Fruit fly (Drosophila melanogaster) whole organism, prepupa: ENCODE results near the gene CG42489.

Experiments
- Blimp-1 ChIP-seq: fragments of 200-800 bp; sonication (Bioruptor generic); optimal IDR thresholded peaks from 3 replicates; lab custom pipeline; 2017; ENCODE audit warnings: missing biosample characterization, missing genetic modification characterization, mild to moderate bottlenecking, moderate library complexity, missing genetic modification reagents
- CG10631 ChIP-seq: fragments of 200-800 bp; sonication (Bioruptor generic); optimal IDR thresholded peaks from 2 replicates; lab custom pipeline; 2016; ENCODE audit warnings: missing biosample characterization, missing genetic modification characterization
- CG10669 ChIP-seq: fragments of 200-800 bp; sonication (Bioruptor generic); optimal IDR thresholded peaks from 3 replicates; lab custom pipeline; 2018; ENCODE audit warnings: missing biosample characterization, mild to moderate bottlenecking, missing genetic modification characterization, moderate library complexity
- CG11294 ChIP-seq: fragments of 200-800 bp; sonication (Bioruptor generic); IDR thresholded peaks from 2 replicates; pipeline ENCODE4 v1.3.6; 2022; ENCODE audit warnings: missing biosample characterization, missing genetic modification characterization
- CG11762 ChIP-seq: fragments of 200-800 bp; sonication (Bioruptor generic); optimal IDR thresholded peaks from 3 replicates; lab custom pipeline; 2016; ENCODE audit warnings: missing biosample characterization, missing genetic modification characterization; ENCODE audit not compliant: insufficient read depth
- CG11902 ChIP-seq: fragments of 200-800 bp; sonication (Bioruptor generic); optimal IDR thresholded peaks from 3 replicates; lab custom pipeline; 2016; ENCODE audit warnings: missing biosample characterization, missing genetic modification characterization
- CG15336 ChIP-seq: fragments of 200-800 bp; sonication (Bioruptor generic); IDR thresholded peaks from 2 replicates; pipeline ENCODE4 v1.3.6; 2022; ENCODE audit warnings: missing biosample characterization, missing genetic modification characterization
- CG16779 ChIP-seq: fragments of 200-800 bp; sonication (Bioruptor generic); optimal IDR thresholded peaks from 3 replicates; lab custom pipeline; 2017; ENCODE audit warnings: missing biosample characterization, mild to moderate bottlenecking, missing genetic modification characterization
- CG31627 ChIP-seq: fragments of 200-800 bp; sonication (Bioruptor generic); optimal IDR thresholded peaks from 3 replicates; lab custom pipeline; 2016; ENCODE audit warnings: missing biosample characterization, missing genetic modification characterization
- CG34406 ChIP-seq: fragments of 200-800 bp; sonication (Bioruptor generic); optimal IDR thresholded peaks from 3 replicates; lab custom pipeline; 2016; ENCODE audit warnings: missing biosample characterization, missing genetic modification characterization
- CG3919 ChIP-seq: fragments of 200-800 bp; sonication (Bioruptor generic); optimal IDR thresholded peaks from 3 replicates; lab custom pipeline; 2016; ENCODE audit warnings: missing biosample characterization, missing genetic modification characterization
- CG4318 ChIP-seq: fragments of 200-800 bp; sonication (Bioruptor generic); optimal IDR thresholded peaks from 3 replicates; lab custom pipeline; 2017; ENCODE audit warnings: missing biosample characterization, mild to moderate bottlenecking, missing genetic modification characterization
- CG6163 ChIP-seq: fragments of 200-800 bp; sonication (Bioruptor generic); IDR thresholded peaks from 3 replicates; pipeline ENCODE4 v1.3.6; 2022; ENCODE audit warnings: missing biosample characterization, missing genetic modification characterization
- CG6792 ChIP-seq: fragments of 200-800 bp; sonication (Bioruptor generic); optimal IDR thresholded peaks from 3 replicates; lab custom pipeline; 2016; ENCODE audit warnings: missing biosample characterization, missing genetic modification characterization
- CG6808 ChIP-seq: fragments of 200-800 bp; sonication (Bioruptor generic); optimal IDR thresholded peaks from 3 replicates; lab custom pipeline; 2017; ENCODE audit warnings: missing biosample characterization, missing genetic modification characterization, mild to moderate bottlenecking, moderate library complexity, missing genetic modification reagents
- CG8119 ChIP-seq: fragments of 200-800 bp; sonication (Bioruptor generic); IDR thresholded peaks from 3 replicates; pipeline ENCODE4 v1.3.6; 2022; ENCODE audit warnings: missing biosample characterization, missing genetic modification characterization
- CG8319 ChIP-seq: fragments of 200-800 bp; sonication (Bioruptor generic); optimal IDR thresholded peaks from 3 replicates; lab custom pipeline; 2016; ENCODE audit warnings: missing biosample characterization, missing genetic modification characterization
- CG9139 ChIP-seq: fragments of 200-800 bp; sonication (Bioruptor generic); optimal IDR thresholded peaks from 3 replicates; lab custom pipeline; 2017; ENCODE audit warnings: missing biosample characterization, mild to moderate bottlenecking, missing genetic modification characterization
- Eip75B ChIP-seq: fragments of 200-800 bp; sonication (Bioruptor generic); optimal IDR thresholded peaks from 3 replicates; lab custom pipeline; 2016; ENCODE audit warnings: missing biosample characterization, missing genetic modification characterization
- Eip78C ChIP-seq: fragments of 200-800 bp; sonication (Bioruptor generic); peaks from one replicate; lab custom pipeline; 2016; ENCODE audit warnings: missing biosample characterization, missing genetic modification characterization
- Eip93F ChIP-seq: fragments of 200-800 bp; sonication (Bioruptor generic); optimal IDR thresholded peaks from 2 replicates; lab custom pipeline; 2016; ENCODE audit warnings: missing biosample characterization, mild to moderate bottlenecking, missing genetic modification characterization
- Ets21C ChIP-seq: fragments of 200-800 bp; sonication (Bioruptor generic); optimal IDR thresholded peaks from 3 replicates; lab custom pipeline; 2016; ENCODE audit warnings: missing biosample characterization, missing genetic modification characterization
- Ets96B ChIP-seq: fragments of 200-800 bp; optimal IDR thresholded peaks from 2 replicates; lab custom pipeline; 2019; ENCODE audit warnings: missing biosample characterization, mild to moderate bottlenecking, missing genetic modification characterization, moderate library complexity
- Hr38 ChIP-seq: sonication (Bioruptor generic); optimal IDR thresholded peaks from 2 replicates; lab custom pipeline; 2016; ENCODE audit warnings: missing biosample characterization, missing genetic modification characterization
- Hr39 ChIP-seq: fragments of 200-800 bp; sonication (Bioruptor generic); optimal IDR thresholded peaks from 2 replicates; lab custom pipeline; 2016; ENCODE audit warnings: missing biosample characterization, missing genetic modification characterization
- Hr4 ChIP-seq: fragments of 200-800 bp; sonication (Bioruptor generic); optimal IDR thresholded peaks from 3 replicates; lab custom pipeline; 2016; ENCODE audit warnings: missing biosample characterization, missing genetic modification characterization
- Lpt ChIP-seq: fragments of 200-800 bp; sonication (Bioruptor generic); optimal IDR thresholded peaks from 3 replicates; lab custom pipeline; 2016; ENCODE audit warnings: missing biosample characterization, missing genetic modification characterization
- Met ChIP-seq: fragments of 200-800 bp; sonication (Bioruptor generic); optimal IDR thresholded peaks from 3 replicates; lab custom pipeline; 2016; ENCODE audit warnings: missing biosample characterization, missing genetic modification characterization
- OdsH ChIP-seq: fragments of 200-800 bp; sonication (Bioruptor generic); optimal IDR thresholded peaks from 3 replicates; lab custom pipeline; 2016; ENCODE audit warnings: missing biosample characterization, missing genetic modification characterization
- Smox ChIP-seq: fragments of 200-800 bp; sonication (Bioruptor generic); optimal IDR thresholded peaks from 3 replicates; lab custom pipeline; 2016; ENCODE audit warnings: missing biosample characterization, missing genetic modification characterization
- Sox14 ChIP-seq: fragments of 200-800 bp; sonication (Bioruptor generic); optimal IDR thresholded peaks from 3 replicates; lab custom pipeline; 2016; ENCODE audit warnings: missing biosample characterization, missing genetic modification characterization
- achi ChIP-seq: fragments of 200-800 bp; sonication (Bioruptor generic); optimal IDR thresholded peaks from 3 replicates; lab custom pipeline; 2016; ENCODE audit warnings: missing biosample characterization, missing genetic modification characterization
- acj6 ChIP-seq: fragments of 200-800 bp; sonication (Bioruptor generic); optimal IDR thresholded peaks from 3 replicates; lab custom pipeline; 2016; ENCODE audit warnings: missing biosample characterization, missing genetic modification characterization
- cyc ChIP-seq: fragments of 200-800 bp; sonication (Bioruptor generic); optimal IDR thresholded peaks from 3 replicates; lab custom pipeline; 2016; ENCODE audit warnings: missing biosample characterization, missing genetic modification characterization
- dac ChIP-seq: fragments of 200-800 bp; sonication (Bioruptor generic); optimal IDR thresholded peaks from 2 replicates; lab custom pipeline; 2017; ENCODE audit warnings: missing biosample characterization, mild to moderate bottlenecking, missing genetic modification characterization
- dsx ChIP-seq: fragments of 200-800 bp; optimal IDR thresholded peaks from 3 replicates; lab custom pipeline; 2019; ENCODE audit warnings: missing biosample characterization, mild to moderate bottlenecking, missing genetic modification characterization, moderate library complexity; ENCODE audit not compliant: poor library complexity, severe bottlenecking
- eg ChIP-seq: fragments of 200-800 bp; sonication (Bioruptor generic); IDR thresholded peaks from 3 replicates; pipeline ENCODE4 v1.3.6; 2022; ENCODE audit warnings: missing biosample characterization, missing genetic modification characterization
- esn ChIP-seq: fragments of 200-800 bp; sonication (Bioruptor generic); optimal IDR thresholded peaks from 2 replicates; lab custom pipeline; 2016; ENCODE audit warnings: missing biosample characterization, mild to moderate bottlenecking, missing genetic modification characterization, moderate library complexity
- fd59A ChIP-seq: fragments of 200-800 bp; sonication (Bioruptor generic); optimal IDR thresholded peaks from 2 replicates; lab custom pipeline; 2017; ENCODE audit warnings: missing biosample characterization, mild to moderate bottlenecking, missing genetic modification characterization, missing genetic modification reagents
- fkh ChIP-seq: fragments of 200-800 bp; sonication (Bioruptor generic); optimal IDR thresholded peaks from 3 replicates; lab custom pipeline; 2017; ENCODE audit warnings: missing biosample characterization, mild to moderate bottlenecking, missing genetic modification characterization, moderate library complexity
- lz ChIP-seq: fragments of 200-800 bp; sonication (Bioruptor generic); optimal IDR thresholded peaks from 3 replicates; lab custom pipeline; 2016; ENCODE audit warnings: missing biosample characterization, missing genetic modification characterization
- net ChIP-seq: fragments of 200-800 bp; sonication (Bioruptor generic); optimal IDR thresholded peaks from 3 replicates; lab custom pipeline; 2016; ENCODE audit warnings: missing biosample characterization, missing genetic modification characterization
- spab ChIP-seq: fragments of 200-800 bp; sonication (Bioruptor generic); optimal IDR thresholded peaks from 2 replicates; lab custom pipeline; 2017; ENCODE audit warnings: missing biosample characterization, mild to moderate bottlenecking, missing genetic modification characterization, missing genetic modification reagents
- ss ChIP-seq, 2 experiments: fragments of 200-800 bp; sonication (Bioruptor generic); optimal IDR thresholded peaks; 2 replicates in 1 of 2; 3 replicates in 1 of 2; lab custom pipeline; 2017 to 2018; ENCODE audit warnings: mild to moderate bottlenecking in 2 of 2, missing biosample characterization in 2 of 2, missing genetic modification characterization in 2 of 2, moderate library complexity in 1 of 2
- vri ChIP-seq: fragments of 200-800 bp; sonication (Bioruptor generic); optimal IDR thresholded peaks from 3 replicates; lab custom pipeline; 2016; ENCODE audit warnings: missing biosample characterization, mild to moderate bottlenecking, missing genetic modification characterization

The CG42489 gene

DNA sequence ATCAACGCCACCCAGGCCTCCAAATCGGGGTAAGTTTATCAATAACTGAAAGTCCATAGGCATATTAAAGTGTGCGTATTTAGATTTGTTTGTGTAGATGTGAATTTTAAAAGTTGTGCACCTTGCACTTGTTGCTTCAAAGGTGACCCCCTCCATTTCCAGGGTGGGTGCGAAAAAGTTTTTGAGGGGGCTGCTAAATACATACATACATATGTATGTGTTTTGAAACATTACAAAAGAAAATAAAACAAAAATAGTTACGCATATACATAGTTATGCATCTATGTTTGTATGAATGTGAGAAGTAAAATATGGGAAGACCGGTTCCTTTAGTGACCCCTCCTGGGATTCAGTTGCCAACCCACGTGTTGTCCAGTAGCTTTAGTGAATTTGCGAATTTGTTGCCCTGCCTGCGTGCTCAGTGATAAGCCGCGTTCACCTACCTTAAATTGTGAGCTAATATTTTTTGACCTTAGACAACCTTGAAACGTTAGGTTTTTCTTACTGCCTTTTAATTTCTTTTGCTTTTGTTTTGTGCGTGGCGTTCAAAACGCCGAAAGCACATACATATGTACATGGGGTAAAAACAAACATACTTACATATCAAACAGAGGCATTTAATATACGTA, 15.4 kb upstream of the CG42489 start (continued):
- TF ChIP-seq CG3919 (no peak), achi (GFP tag; lab: Kevin White, UChicago) (no peak), OdsH (GFP tag; lab: Kevin White, UChicago) (no peak), CG9139 (GFP tag; lab: Kevin White, UChicago) (no peak), CG10669 (GFP tag; lab: Kevin White, UChicago) (no peak), esn (GFP tag; lab: Kevin White, UChicago) (no peak), Blimp-1 (no peak), CG11294 (GFP tag; lab: Robert Waterston, UW) (peak; percentile 40; the same call in 1 of the 2 replicates), acj6 (GFP tag; lab: Kevin White, UChicago) (peak; percentile 41), CG34406 (GFP tag; lab: Kevin White, UChicago) (no peak), eg (GFP tag; lab: Robert Waterston, UW) (peak; percentile 64), ss (GFP tag; optimal IDR thresholded peaks at IDR 0.05; lab: Kevin White, UChicago) (no peak), CG6163 (GFP tag; lab: Robert Waterston, UW) (peak; percentile 71)

DNA sequence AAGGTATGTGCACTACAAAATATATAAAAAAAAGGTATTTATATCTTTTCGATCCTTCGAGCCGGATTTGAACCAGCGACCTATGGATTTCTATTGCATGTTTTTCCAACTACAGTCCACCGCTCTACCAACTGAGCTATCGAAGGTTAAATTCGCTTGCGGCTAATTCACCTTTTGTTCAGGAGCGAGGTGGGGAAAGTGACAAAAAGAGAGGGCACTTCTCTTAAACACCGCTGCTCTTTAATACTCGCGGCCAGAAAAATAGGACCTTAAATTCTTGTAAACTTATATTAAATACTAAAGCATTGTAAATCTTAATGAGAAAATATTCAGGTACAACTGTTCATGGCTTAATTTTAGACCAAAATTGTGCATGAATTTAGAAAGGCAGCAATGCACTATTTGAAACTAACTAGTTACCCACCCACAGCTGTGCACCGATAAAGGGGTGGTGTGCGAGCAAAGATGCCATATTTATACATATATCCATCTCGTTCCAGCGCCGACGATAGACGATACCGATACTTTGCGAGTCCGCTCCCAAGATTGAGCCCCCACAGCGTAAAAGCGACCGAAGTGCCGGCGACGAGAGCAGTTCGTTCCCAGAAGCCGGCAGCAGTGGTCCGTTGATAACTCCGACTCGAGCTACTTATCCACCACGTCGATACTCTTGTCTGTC, 14.6 kb upstream of the CG42489 start:
- TF ChIP-seq CG10669 (GFP tag; lab: Kevin White, UChicago): peak; percentile 98
- peak; percentile 97 for TF ChIP-seq cyc (GFP tag; lab: Kevin White, UChicago)
- TF ChIP-seq CG6792: peak; percentile 98
- TF ChIP-seq vri (GFP tag; lab: Kevin White, UChicago): peak; percentile 98
- TF ChIP-seq esn (GFP tag; lab: Kevin White, UChicago): peak; percentile 99
- peak; percentile 98 for TF ChIP-seq lz (GFP tag; lab: Kevin White, UChicago)
- TF ChIP-seq dac: peak; percentile 94
- peak; percentile 96 for TF ChIP-seq Hr39 (GFP tag; lab: Kevin White, UChicago)
- peak; percentile 98 for TF ChIP-seq Lpt (GFP tag; lab: Kevin White, UChicago)
- peak; percentile 99 for TF ChIP-seq CG15336 (GFP tag; lab: Robert Waterston, UW)
- peak; percentile 64 for TF ChIP-seq Hr38
- TF ChIP-seq CG8319: peak; percentile 94
- TF ChIP-seq Eip75B: peak; percentile 98
- TF ChIP-seq Met (GFP tag; lab: Kevin White, UChicago): peak; percentile 98
- TF ChIP-seq dsx (GFP tag; lab: Kevin White, UChicago): peak; percentile 97
- TF ChIP-seq CG16779: peak; percentile 97
- peak; percentile 80 for TF ChIP-seq fkh (GFP tag; lab: Kevin White, UChicago)
- TF ChIP-seq CG6163 (GFP tag; lab: Robert Waterston, UW): peak; percentile 99
- peak; percentile 98 for TF ChIP-seq CG10631
- peak; percentile 98 for TF ChIP-seq Sox14 (GFP tag; lab: Kevin White, UChicago)
- peak; percentile 99 for TF ChIP-seq Hr4 (GFP tag; lab: Kevin White, UChicago)
- TF ChIP-seq fd59A: peak; percentile 93
- peak; percentile 100 for TF ChIP-seq Eip78C
- TF ChIP-seq CG11762 (GFP tag; lab: Kevin White, UChicago): peak; percentile 95
- peak; percentile 97 for TF ChIP-seq spab (GFP tag; lab: Kevin White, UChicago)
- TF ChIP-seq Blimp-1: peak; percentile 88
- peak; percentile 98 for TF ChIP-seq acj6 (GFP tag; lab: Kevin White, UChicago)
- TF ChIP-seq CG3919: peak; percentile 99
- peak; percentile 94 for TF ChIP-seq Ets21C (GFP tag; lab: Kevin White, UChicago)
- TF ChIP-seq eg (GFP tag; lab: Robert Waterston, UW): peak; percentile 98
- peak; percentile 97 for TF ChIP-seq CG34406 (GFP tag; lab: Kevin White, UChicago)
- peak; percentile 97 for TF ChIP-seq Smox (GFP tag; lab: Kevin White, UChicago)
- peak; percentile 97 for TF ChIP-seq CG31627 (GFP tag; lab: Kevin White, UChicago)
- peak; percentile 97 for TF ChIP-seq Eip93F (GFP tag; lab: Kevin White, UChicago)
- TF ChIP-seq CG6808 (GFP tag; lab: Kevin White, UChicago): peak; percentile 96
- TF ChIP-seq ss (GFP tag; optimal IDR thresholded peaks at IDR 0.05; lab: Kevin White, UChicago): peak; percentile 96 to 97
- TF ChIP-seq OdsH (GFP tag; lab: Kevin White, UChicago): peak; percentile 98
- TF ChIP-seq CG9139 (GFP tag; lab: Kevin White, UChicago): peak; percentile 97
- TF ChIP-seq net (GFP tag; lab: Kevin White, UChicago): peak; percentile 99
- peak; percentile 98 for TF ChIP-seq CG8119
- peak; percentile 90 for TF ChIP-seq CG11902 (GFP tag; lab: Kevin White, UChicago)
- TF ChIP-seq CG4318 (GFP tag; lab: Kevin White, UChicago): peak; percentile 96
- peak; percentile 99 for TF ChIP-seq Ets96B (tag; lab: Kevin White, UChicago)
- TF ChIP-seq CG11294 (GFP tag; lab: Robert Waterston, UW): peak; percentile 94
